Worm (Caenorhabditis elegans) whole organism, L1 larva: ENCODE measurements around the gene H34I24.1.

Experiments used
- C16A3.4 ChIP-seq: fragments of 150-350 bp; optimal IDR thresholded peaks from 2 replicates; lab custom pipeline; 2014; ENCODE audit warnings: missing biosample characterization, missing genetic modification characterization
- F16B12.6 ChIP-seq: fragments of 150-350 bp; optimal IDR thresholded peaks from 2 replicates; lab custom pipeline; 2014; ENCODE audit warnings: missing biosample characterization, missing genetic modification characterization
- Y116A8C.19 ChIP-seq: sonication (generic microtip); optimal IDR thresholded peaks from 2 replicates; lab custom pipeline; 2016; ENCODE audit warnings: missing compliant biosample characterization, missing genetic modification characterization, borderline replicate concordance
- blmp-1 ChIP-seq: fragments of 150-350 bp; optimal IDR thresholded peaks from 2 replicates; lab custom pipeline; 2014; ENCODE audit warnings: missing biosample characterization, missing genetic modification characterization
- ces-1 ChIP-seq: fragments of 150-350 bp; optimal IDR thresholded peaks from 2 replicates; lab custom pipeline; 2014; ENCODE audit warnings: missing biosample characterization, missing genetic modification reagents, missing genetic modification characterization
- dpl-1 ChIP-seq, 3 experiments: fragments of 150-350 bp in 2 of 3; sonication (generic microtip) in 1 of 3; optimal IDR thresholded peaks; 2 replicates each; lab custom pipeline; 2014 to 2017; ENCODE audit warnings: missing biosample characterization in 3 of 3, missing genetic modification characterization in 3 of 3, missing genetic modification reagents in 3 of 3
- efl-1 ChIP-seq, 4 experiments: fragments of 150-350 bp; optimal IDR thresholded peaks in 3 of 4; peaks in 1 of 4; 1 replicate in 1 of 4; 2 replicates in 3 of 4; lab custom pipeline; 2014; ENCODE audit warnings: missing biosample characterization in 2 of 4, missing genetic modification characterization in 2 of 4, missing genetic modification reagents in 2 of 4
- egl-13 ChIP-seq: sonication (generic microtip); optimal IDR thresholded peaks from 2 replicates; lab custom pipeline; 2016; ENCODE audit warnings: missing genotype, missing genetic modification reagents, missing genetic modification characterization, missing compliant biosample characterization
- egl-27 ChIP-seq, 2 experiments: fragments of 150-350 bp in 1 of 2; sonication (generic microtip); optimal IDR thresholded peaks; 3 replicates each; lab custom pipeline; 2017 to 2018; ENCODE audit warnings: missing biosample characterization in 2 of 2, missing genetic modification characterization in 2 of 2, missing genetic modification reagents in 2 of 2
- elt-2 ChIP-seq: sonication (generic microtip); optimal IDR thresholded peaks from 2 replicates; lab custom pipeline; 2016; ENCODE audit warnings: missing genetic modification characterization, mild to moderate bottlenecking, inconsistent platforms, missing compliant biosample characterization, missing genetic modification reagents
- elt-3 ChIP-seq, 6 experiments: fragments of 150-350 bp in 1 of 6; sonication (generic microtip); optimal IDR thresholded peaks; 2 replicates each; lab custom pipeline; 2017 to 2018; ENCODE audit warnings: missing biosample characterization in 6 of 6, missing genetic modification characterization in 6 of 6, inconsistent platforms in 1 of 6
- irx-1 ChIP-seq: sonication (generic microtip); optimal IDR thresholded peaks from 2 replicates; lab custom pipeline; 2016; ENCODE audit warnings: missing genetic modification characterization, missing compliant biosample characterization
- jun-1 ChIP-seq: fragments of 150-350 bp; optimal IDR thresholded peaks from 2 replicates; lab custom pipeline; 2014; ENCODE audit warnings: missing biosample characterization, missing genetic modification reagents, missing genetic modification characterization
- lin-13 ChIP-seq: fragments of 150-350 bp; optimal IDR thresholded peaks from 2 replicates; lab custom pipeline; 2014; ENCODE audit warnings: missing biosample characterization, missing genetic modification reagents, missing genetic modification characterization
- lin-14 ChIP-seq: fragments of 200-800 bp; sonication (Bioruptor generic); optimal IDR thresholded peaks from 2 replicates; lab custom pipeline; 2018; ENCODE audit warnings: mild to moderate bottlenecking, missing genetic modification characterization, moderate library complexity, missing compliant biosample characterization
- lin-35 ChIP-seq, 2 experiments: fragments of 150-350 bp; optimal IDR thresholded peaks; 2 replicates each; lab custom pipeline; 2014; ENCODE audit warnings: missing biosample characterization in 2 of 2, missing genetic modification characterization in 2 of 2, missing genetic modification reagents in 2 of 2
- lin-39 ChIP-seq: fragments of 150-350 bp; optimal IDR thresholded peaks from 2 replicates; lab custom pipeline; 2014; ENCODE audit warnings: missing biosample characterization, missing genetic modification reagents, missing genetic modification characterization
- lir-3 ChIP-seq: sonication (generic microtip); optimal IDR thresholded peaks from 2 replicates; lab custom pipeline; 2016; ENCODE audit warnings: mild to moderate bottlenecking, missing genetic modification characterization, moderate library complexity, missing compliant biosample characterization; ENCODE audit not compliant: poor library complexity
- lsy-2 ChIP-seq, 2 experiments: fragments of 150-350 bp; optimal IDR thresholded peaks; 2 replicates each; lab custom pipeline; 2014; ENCODE audit warnings: missing biosample characterization in 2 of 2, missing genetic modification characterization in 2 of 2
- mdl-1 ChIP-seq, 2 experiments: fragments of 150-350 bp; optimal IDR thresholded peaks; 2 replicates each; lab custom pipeline; 2014 to 2017; ENCODE audit warnings: missing biosample characterization in 2 of 2, missing genetic modification characterization in 2 of 2, inconsistent platforms in 1 of 2
- mep-1 ChIP-seq: fragments of 150-350 bp; optimal IDR thresholded peaks from 2 replicates; lab custom pipeline; 2014; ENCODE audit warnings: missing biosample characterization, missing genetic modification characterization
- nhr-19 ChIP-seq: fragments of 200-800 bp; sonication (Bioruptor generic); conservative IDR thresholded peaks from 2 replicates; pipeline ENCODE4 v1.3.6; 2022; ENCODE audit warnings: missing genetic modification characterization, missing compliant biosample characterization
- nhr-20 ChIP-seq: sonication (generic microtip); optimal IDR thresholded peaks from 2 replicates; lab custom pipeline; 2016; ENCODE audit warnings: mild to moderate bottlenecking, missing genetic modification characterization, missing compliant biosample characterization
- nhr-237 ChIP-seq: fragments of 150-350 bp; optimal IDR thresholded peaks from 2 replicates; lab custom pipeline; 2014; ENCODE audit warnings: missing biosample characterization, missing genetic modification characterization
- nhr-71 ChIP-seq: sonication (generic microtip); optimal IDR thresholded peaks from 2 replicates; lab custom pipeline; 2016; ENCODE audit warnings: mild to moderate bottlenecking, missing genetic modification characterization, moderate library complexity, missing compliant biosample characterization
- nhr-85 ChIP-seq: sonication (generic microtip); peaks from one replicate; lab custom pipeline; 2016; ENCODE audit warnings: missing genetic modification characterization, inconsistent platforms, missing compliant biosample characterization
- nhr-90 ChIP-seq: sonication (generic microtip); optimal IDR thresholded peaks from 2 replicates; lab custom pipeline; 2016; ENCODE audit warnings: mild to moderate bottlenecking, missing genetic modification characterization, missing compliant biosample characterization; ENCODE audit not compliant: poor library complexity
- rnt-1 ChIP-seq: sonication (generic microtip); optimal IDR thresholded peaks from 2 replicates; lab custom pipeline; 2016; ENCODE audit warnings: mild to moderate bottlenecking, missing genetic modification characterization, moderate library complexity, missing compliant biosample characterization
- skn-1 ChIP-seq: fragments of 150-350 bp; optimal IDR thresholded peaks from 2 replicates; lab custom pipeline; 2014; ENCODE audit warnings: missing biosample characterization, missing genetic modification characterization
- snu-23 ChIP-seq: sonication (generic microtip); optimal IDR thresholded peaks from 2 replicates; lab custom pipeline; 2016; ENCODE audit warnings: missing genetic modification characterization, missing compliant biosample characterization
- sox-4 ChIP-seq: sonication (generic microtip); optimal IDR thresholded peaks from 2 replicates; lab custom pipeline; 2016; ENCODE audit warnings: missing genetic modification characterization, missing compliant biosample characterization
- sptf-1 ChIP-seq: fragments of 150-350 bp; optimal IDR thresholded peaks from 2 replicates; lab custom pipeline; 2014; ENCODE audit warnings: missing biosample characterization, missing genetic modification characterization
- swsn-7 ChIP-seq: sonication (generic microtip); optimal IDR thresholded peaks from 2 replicates; lab custom pipeline; 2016; ENCODE audit warnings: missing genetic modification characterization, missing compliant biosample characterization
- tbx-2 ChIP-seq: sonication (generic microtip); optimal IDR thresholded peaks from 2 replicates; lab custom pipeline; 2016; ENCODE audit warnings: missing genetic modification characterization, missing compliant biosample characterization
- unc-62 ChIP-seq: fragments of 150-350 bp; optimal IDR thresholded peaks from 2 replicates; lab custom pipeline; 2014; ENCODE audit warnings: missing biosample characterization, missing genetic modification reagents, missing genetic modification characterization
- vab-15 ChIP-seq: sonication (generic microtip); optimal IDR thresholded peaks from 2 replicates; lab custom pipeline; 2017; ENCODE audit warnings: missing genotype, mild to moderate bottlenecking, missing genetic modification characterization, missing compliant biosample characterization
- xbp-1 ChIP-seq: sonication (generic microtip); optimal IDR thresholded peaks from 2 replicates; lab custom pipeline; 2016; ENCODE audit warnings: missing genetic modification characterization, missing compliant biosample characterization
- ztf-11 ChIP-seq, 2 experiments: sonication (generic microtip); optimal IDR thresholded peaks; 2 replicates each; lab custom pipeline; 2016 to 2017; ENCODE audit warnings: missing genetic modification characterization in 2 of 2, missing biosample characterization in 1 of 2, missing compliant biosample characterization in 1 of 2

The H34I24.1 gene

ce11 chrIII:2866597-2866996, 19.8 kb downstream of the H34I24.1 start:
- TF ChIP-seq xbp-1 (tag; lab: Kevin White, UChicago) (no peak), efl-1 (optimal IDR thresholded peaks at IDR 0.05; lab: Kevin White, UChicago) (no peak), efl-1 (GFP tag; optimal IDR thresholded peaks at IDR 0.05 in 1 of 2; lab: Kevin White, UChicago) (peak in 1 of 2 experiments; percentile 11)
- TF ChIP-seq, all 84 proteins: peak for 1

DNA sequence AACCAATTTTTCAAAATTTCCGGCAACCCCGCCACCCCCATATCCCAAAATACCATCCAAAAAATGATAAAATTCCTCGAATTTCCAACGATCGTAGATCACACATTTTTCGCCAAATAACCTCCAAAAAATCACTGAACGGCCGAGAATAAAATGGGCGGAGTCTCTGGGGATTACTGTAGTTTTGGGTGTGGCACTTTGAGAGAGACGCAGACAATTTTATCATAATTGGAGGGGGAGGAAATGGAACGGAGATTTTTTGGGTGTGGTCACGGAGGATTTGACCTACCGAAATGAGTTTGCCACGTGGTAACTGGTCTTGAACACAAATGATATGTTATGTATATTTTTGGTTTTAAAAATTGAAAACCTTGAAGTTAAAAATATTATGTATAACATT, 21.6 kb downstream of the H34I24.1 start:
- TF ChIP-seq unc-62 (GFP tag; lab: Kevin White, UChicago) (no peak), skn-1 (tag; lab: Kevin White, UChicago) (no peak), lin-14 (GFP tag; lab: Kevin White, UChicago) (peak; percentile 22), nhr-85 (tag; lab: Kevin White, UChicago) (peak; percentile 33), vab-15 (tag; lab: Kevin White, UChicago) (no peak), nhr-237 (no peak), lsy-2 (tag; optimal IDR thresholded peaks at IDR 0.05; lab: Kevin White, UChicago) (peak in 1 of 2 experiments; percentile 38), lir-3 (tag; lab: Kevin White, UChicago) (no peak), snu-23 (GFP tag; lab: Kevin White, UChicago) (no peak), nhr-19 (GFP tag; lab: Robert Waterston, UW) (no peak), swsn-7 (tag; lab: Kevin White, UChicago) (no peak)

- no peak for TF ChIP-seq lin-14 (GFP tag; lab: Kevin White, UChicago)
- TF ChIP-seq egl-27 (tag; optimal IDR thresholded peaks at IDR 0.05; lab: Kevin White, UChicago), result no peak
- no peak for TF ChIP-seq sox-4 (tag; lab: Kevin White, UChicago)
- no peak for TF ChIP-seq Y116A8C.19 (tag; lab: Kevin White, UChicago)
- TF ChIP-seq lin-39 (tag; lab: Kevin White, UChicago), result no peak
- peak in 1 of 6 experiments; percentile 7 for TF ChIP-seq elt-3 (tag; optimal IDR thresholded peaks at IDR 0.05; lab: Kevin White, UChicago)
- no peak for TF ChIP-seq C16A3.4 (tag; lab: Kevin White, UChicago)
These were observed 22.2 kb downstream of the H34I24.1 start for ce11 chrIII:2869033-2869432.

ce11 chrIII:2869512-2869911, 22.7 kb downstream of the H34I24.1 start:
- TF ChIP-seq skn-1 (tag; lab: Kevin White, UChicago), result no peak
- peak; percentile 45 for TF ChIP-seq elt-2 (tag; lab: Kevin White, UChicago)
- TF ChIP-seq elt-3 (tag; optimal IDR thresholded peaks at IDR 0.05; lab: Kevin White, UChicago), result no peak
- no peak for TF ChIP-seq sptf-1 (tag; lab: Kevin White, UChicago)
- TF ChIP-seq, all 84 proteins: peak for 1

- no peak for TF ChIP-seq sptf-1 (tag; lab: Kevin White, UChicago)
- peak in 1 of 2 experiments; percentile 2 for TF ChIP-seq lsy-2 (tag; optimal IDR thresholded peaks at IDR 0.05; lab: Kevin White, UChicago)
- TF ChIP-seq lin-35 (GFP tag; optimal IDR thresholded peaks at IDR 0.05; lab: Kevin White, UChicago), result peak in 1 of 2 experiments; percentile 31
- TF ChIP-seq ztf-11 (tag; optimal IDR thresholded peaks at IDR 0.05; lab: Kevin White, UChicago), result no peak
- peak; percentile 4 for TF ChIP-seq nhr-71 (tag; lab: Kevin White, UChicago)
- TF ChIP-seq tbx-2 (tag; lab: Kevin White, UChicago), result no peak
- peak; percentile 4 for TF ChIP-seq nhr-20 (tag; lab: Kevin White, UChicago)
- peak; percentile 86 for TF ChIP-seq elt-2 (tag; lab: Kevin White, UChicago)
- peak; percentile 33 for TF ChIP-seq jun-1 (tag; lab: Kevin White, UChicago)
- peak; percentile 6 for TF ChIP-seq blmp-1 (tag; lab: Kevin White, UChicago)
- no peak for TF ChIP-seq efl-1 (optimal IDR thresholded peaks at IDR 0.05; lab: Kevin White, UChicago)
- peak in 1 of 2 experiments; percentile 50 for TF ChIP-seq efl-1 (GFP tag; optimal IDR thresholded peaks at IDR 0.05 in 1 of 2; lab: Kevin White, UChicago)
- TF ChIP-seq ces-1 (GFP tag; lab: Kevin White, UChicago), result no peak
These were observed 23.4 kb downstream of the H34I24.1 start for ce11 chrIII:2870228-2870627.

- peak; percentile 46 for TF ChIP-seq xbp-1 (tag; lab: Kevin White, UChicago)
- TF ChIP-seq jun-1 (tag; lab: Kevin White, UChicago), result peak; percentile 57
- TF ChIP-seq lin-13 (GFP tag; lab: Kevin White, UChicago), result peak; percentile 56
- TF ChIP-seq nhr-20 (tag; lab: Kevin White, UChicago), result peak; percentile 90
- TF ChIP-seq nhr-85 (tag; lab: Kevin White, UChicago), result peak; percentile 99
- no peak for TF ChIP-seq F16B12.6 (tag; lab: Kevin White, UChicago)
- TF ChIP-seq blmp-1 (tag; lab: Kevin White, UChicago), result peak; percentile 94
- peak; percentile 70 for TF ChIP-seq rnt-1 (tag; lab: Kevin White, UChicago)
- peak; percentile 5 for TF ChIP-seq irx-1 (tag; lab: Kevin White, UChicago)
- TF ChIP-seq nhr-90 (tag; lab: Kevin White, UChicago), result peak; percentile 84
- peak; percentile 39 to 58 (median 43) for TF ChIP-seq dpl-1 (GFP tag; optimal IDR thresholded peaks at IDR 0.05; lab: Kevin White, UChicago)
- peak; percentile 39 for TF ChIP-seq skn-1 (tag; lab: Kevin White, UChicago)
- peak; percentile 52 for TF ChIP-seq nhr-19 (GFP tag; lab: Robert Waterston, UW)
- peak in 1 of 2 experiments; percentile 78 for TF ChIP-seq mdl-1 (tag; optimal IDR thresholded peaks at IDR 0.05; lab: Kevin White, UChicago)
- peak; percentile 54 for TF ChIP-seq mep-1 (tag; lab: Kevin White, UChicago)
- no peak for TF ChIP-seq egl-13
- peak in 5 of 6 experiments; percentile 36 to 94 (median 58) for TF ChIP-seq elt-3 (tag; optimal IDR thresholded peaks at IDR 0.05; lab: Kevin White, UChicago)
- TF ChIP-seq C16A3.4 (tag; lab: Kevin White, UChicago), result peak; percentile 68
- TF ChIP-seq vab-15 (tag; lab: Kevin White, UChicago), result peak; percentile 74
These were observed 25.0 kb downstream of the H34I24.1 start for ce11 chrIII:2871817-2872216.
